Worm (Caenorhabditis elegans): ENCODE data around the gene srr-1.

DNA sequence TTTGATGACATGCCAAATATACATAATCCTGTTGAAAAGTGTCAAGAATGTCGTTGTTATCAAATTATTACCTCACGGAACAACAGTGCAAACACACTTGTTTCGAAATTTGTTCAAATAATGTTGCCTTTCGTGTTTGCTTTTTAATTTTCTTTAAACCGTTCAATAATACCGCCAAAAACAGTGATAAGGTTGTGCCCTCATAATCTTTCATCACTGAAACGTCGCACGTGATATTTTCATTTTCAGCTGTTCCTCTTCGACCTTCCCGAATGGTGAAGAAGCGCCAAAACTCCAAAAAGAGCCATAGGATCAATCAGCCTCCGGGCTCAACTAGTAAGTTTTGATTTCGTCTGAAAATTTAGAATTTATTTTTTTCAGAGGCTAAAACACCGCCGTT, 51.5 kb downstream of the srr-1 start, which contains the start of gene inft-2:
- TF ChIP-seq flt-1 (GFP tag; IDR thresholded peaks at IDR 0.05) (no peak), ceh-13 (GFP tag; optimal IDR thresholded peaks at IDR 0.05) (no peak), ama-1 (optimal IDR thresholded peaks at IDR 0.05) (no peak), ets-7 (tag; optimal IDR thresholded peaks at IDR 0.05) (no peak), ceh-36 (tag; optimal IDR thresholded peaks at IDR 0.05) (no peak), pes-1 (GFP tag; IDR thresholded peaks at IDR 0.05) (no peak), sea-1 (GFP tag; conservative IDR thresholded peaks at IDR 0.05) (no peak), tbx-11 (GFP tag; IDR thresholded peaks at IDR 0.05) (no peak)

Data from whole organism, early embryonic.